Worm (Caenorhabditis elegans): ENCODE measurements around the gene D1086.6.

DNA sequence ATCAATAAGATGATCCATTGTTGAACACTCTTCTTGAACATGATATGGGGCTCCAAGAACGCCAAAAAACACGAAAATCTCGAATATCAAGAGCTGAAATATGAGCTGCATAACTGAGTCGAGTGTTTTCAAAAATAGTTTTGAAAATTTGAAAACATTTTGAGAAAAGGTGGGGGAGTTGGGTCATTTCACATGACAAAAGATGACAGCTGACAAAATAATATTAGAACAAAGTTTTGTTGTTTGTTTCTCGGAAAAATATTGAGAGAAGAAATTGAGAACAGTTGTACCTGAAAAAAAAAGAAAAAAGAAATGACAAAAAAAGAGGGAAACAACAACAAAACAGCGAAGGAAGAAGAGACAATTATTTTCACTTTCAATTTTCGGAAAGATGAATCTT is 18.9 kb downstream of the D1086.6 start, which contains the start of the genes D1086.2 and D1086.1:
- no peak for TF ChIP-seq aly-2 (tag; optimal IDR thresholded peaks at IDR 0.05)
- TF ChIP-seq mdl-1 (tag; optimal IDR thresholded peaks at IDR 0.05) = no peak
- TF ChIP-seq unc-55 (GFP tag; optimal IDR thresholded peaks at IDR 0.05) = no peak

All from whole organism, L2 larva.